Worm (Caenorhabditis elegans) whole organism, late embryonic: ENCODE measurements around the gene acl-2.

Experiments
- ama-1 ChIP-seq: fragments of 150-350 bp; optimal IDR thresholded peaks from 2 replicates; lab custom pipeline; 2014
- ceh-45 ChIP-seq: fragments of 200-800 bp; sonication (Bioruptor generic); IDR thresholded peaks from 2 replicates; pipeline ENCODE4 v1.3.6; 2022; ENCODE audit warnings: missing genetic modification reagents, missing genetic modification characterization, missing compliant biosample characterization
- dve-1 ChIP-seq: sonication (generic microtip); optimal IDR thresholded peaks from 2 replicates; lab custom pipeline; 2017; ENCODE audit warnings: antibody characterized with exemption, mild to moderate bottlenecking, missing genetic modification characterization, missing compliant biosample characterization
- mec-3 ChIP-seq: sonication (generic microtip); optimal IDR thresholded peaks from 2 replicates; lab custom pipeline; 2016; ENCODE audit warnings: borderline replicate concordance, missing genetic modification characterization, missing compliant biosample characterization
- pqm-1 ChIP-seq: sonication (generic microtip); optimal IDR thresholded peaks from 2 replicates; lab custom pipeline; 2016; ENCODE audit warnings: missing genetic modification characterization, missing compliant biosample characterization

- TF ChIP-seq ama-1 (lab: Kevin White, UChicago) (no peak), ceh-45 (GFP tag; lab: Robert Waterston, UW) (no peak), dve-1 (tag; lab: Kevin White, UChicago) (no peak), mec-3 (tag; lab: Kevin White, UChicago) (no peak), pqm-1 (tag; lab: Kevin White, UChicago) (no peak)
These were observed 4.7 kb upstream of the acl-2 start for ce11 chrV:10035586-10035985.
